Fruit fly (Drosophila melanogaster): ENCODE data around the gene CG8312.

DNA sequence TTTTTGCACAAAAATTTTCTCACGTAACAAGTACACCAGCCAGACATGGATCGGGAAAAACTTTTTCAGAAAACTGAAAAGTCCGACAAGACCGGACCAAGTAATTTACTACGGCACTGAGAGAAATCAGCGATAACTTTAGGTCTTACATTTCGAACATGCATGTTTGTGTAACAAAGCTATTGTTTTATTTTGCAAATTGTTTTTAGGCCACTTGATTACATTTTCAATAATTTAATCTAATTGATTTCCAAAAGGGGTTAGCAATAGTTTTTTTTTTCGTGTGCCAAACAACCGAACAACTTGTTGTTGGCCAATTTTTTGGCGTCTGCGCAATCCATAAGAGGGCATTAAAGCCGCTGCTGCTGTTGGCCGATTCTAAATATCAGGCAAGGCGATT is 22.0 kb downstream of the CG8312 start:
- no peak for TF ChIP-seq Mnt (GFP tag; optimal IDR thresholded peaks at IDR 0.05)
- TF ChIP-seq cic (GFP tag; optimal IDR thresholded peaks at IDR 0.05) = no peak
